Fruit fly (Drosophila melanogaster): ENCODE measurements around the gene Glyp.

Glyp gene

DNA sequence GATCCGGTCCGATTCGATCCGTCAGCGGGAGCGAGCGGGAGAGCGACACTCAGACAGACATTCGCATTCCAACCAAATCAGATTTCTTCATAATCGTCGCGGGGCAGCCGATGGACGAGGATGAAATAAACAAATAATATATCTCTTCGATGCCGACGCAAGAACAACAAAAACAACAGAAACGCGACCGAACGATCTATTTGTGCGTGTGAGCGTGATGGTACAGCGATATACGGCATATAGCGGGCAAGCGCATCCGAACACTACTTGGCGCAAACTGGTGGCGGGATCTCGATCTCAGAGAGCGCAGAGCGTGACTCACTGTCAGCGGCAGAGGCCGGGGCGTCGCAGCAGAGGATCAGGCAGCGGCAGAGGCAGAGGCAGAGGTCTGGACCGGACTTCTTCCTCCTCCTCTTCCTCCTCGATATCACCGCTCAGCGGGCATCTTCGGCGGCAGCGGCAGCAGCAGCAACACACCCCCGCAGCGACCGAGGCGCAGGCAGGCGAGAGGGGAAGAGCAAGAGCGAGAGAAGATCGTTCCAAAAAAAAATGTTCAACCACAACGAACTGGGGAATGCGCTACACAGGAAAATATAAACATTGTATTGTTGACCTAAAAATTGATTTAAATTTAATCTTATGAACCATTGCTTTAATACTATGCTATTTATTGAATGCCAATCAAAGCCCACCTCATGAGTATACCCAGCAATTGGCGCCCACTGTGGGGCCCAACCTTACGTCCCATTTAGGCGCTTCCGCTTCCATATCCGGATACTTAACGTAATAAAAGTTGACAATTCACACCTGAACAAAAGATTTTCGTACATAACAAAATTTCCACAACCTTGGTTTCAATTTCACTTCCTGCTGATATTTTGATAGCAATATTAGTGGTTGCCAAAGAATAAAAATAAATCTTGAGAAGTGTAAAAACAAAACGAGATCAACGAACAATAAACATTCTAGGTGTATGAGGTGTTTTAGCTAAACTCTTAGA lies 30.9 kb downstream of the Glyp start (continued):
- TF ChIP-seq CG3065 (GFP tag; optimal IDR thresholded peaks at IDR 0.05) (peak; percentile 4), CG12659 (GFP tag; optimal IDR thresholded peaks at IDR 0.05) (peak; percentile 66), Sry-δ (GFP tag; optimal IDR thresholded peaks at IDR 0.05) (no peak), HmgZ (tag; optimal IDR thresholded peaks at IDR 0.05) (no peak), Xbp1 (GFP tag; optimal IDR thresholded peaks at IDR 0.05) (peak; percentile 58), Hmx (GFP tag; optimal IDR thresholded peaks at IDR 0.05) (peak; percentile 37), Camta (GFP tag; optimal IDR thresholded peaks at IDR 0.05) (peak; percentile 7), mam (GFP tag; optimal IDR thresholded peaks at IDR 0.05) (peak; percentile 36), Neu2 (GFP tag; optimal IDR thresholded peaks at IDR 0.05; ENCODE audit: borderline replicate concordance) (no peak), Elba2 (GFP tag; optimal IDR thresholded peaks at IDR 0.05) (no peak), trem (tag; optimal IDR thresholded peaks at IDR 0.05) (no peak), ERR (GFP tag; optimal IDR thresholded peaks at IDR 0.05) (no peak), CG8924 (tag; optimal IDR thresholded peaks at IDR 0.05) (peak; percentile 30), Atf6 (GFP tag; IDR thresholded peaks at IDR 0.05) (peak; percentile 41; the same call in 1 of the 2 replicates), CG4820 (GFP tag; optimal IDR thresholded peaks at IDR 0.05) (peak; percentile 15), CG11723 (GFP tag; optimal IDR thresholded peaks at IDR 0.05) (no peak), yki (optimal IDR thresholded peaks at IDR 0.05) (no peak), NC2β (GFP tag; optimal IDR thresholded peaks at IDR 0.05) (no peak), sr (GFP tag; IDR thresholded peaks at IDR 0.05) (peak; percentile 99), emc (GFP tag; optimal IDR thresholded peaks at IDR 0.05) (no peak), tll (GFP tag; optimal IDR thresholded peaks at IDR 0.05) (no peak), CG13624 (GFP tag; optimal IDR thresholded peaks at IDR 0.05) (no peak), Six4 (GFP tag; optimal IDR thresholded peaks at IDR 0.05) (peak; percentile 34), cg (GFP tag; optimal IDR thresholded peaks at IDR 0.05) (peak; percentile 68), jigr1 (GFP tag; IDR thresholded peaks at IDR 0.05) (no peak), HLH3B (GFP tag; IDR thresholded peaks at IDR 0.05) (peak; percentile 39; the same call in 1 of the 2 replicates), Doc2 (GFP tag; IDR thresholded peaks at IDR 0.05) (no peak), GATAe (GFP tag; conservative IDR thresholded peaks at IDR 0.05) (no peak), CG17612 (GFP tag; IDR thresholded peaks at IDR 0.05) (no peak), Mad (GFP tag; optimal IDR thresholded peaks at IDR 0.05) (peak; percentile 16), Kr (GFP tag; optimal IDR thresholded peaks at IDR 0.05) (no peak), CG6272 (GFP tag; IDR thresholded peaks at IDR 0.05) (no peak), CG32532 (GFP tag; IDR thresholded peaks at IDR 0.05) (no peak), HLH4C (GFP tag; IDR thresholded peaks at IDR 0.05; ENCODE audit: partially characterized antibody) (no peak), corto (GFP tag; optimal IDR thresholded peaks at IDR 0.05) (no peak), CG11696 (GFP tag; IDR thresholded peaks at IDR 0.05) (0 out of 2 replicates have a peak, but pooled peaks have one; percentile 20), odd (GFP tag; optimal IDR thresholded peaks at IDR 0.05) (no peak), Poxn (GFP tag; IDR thresholded peaks at IDR 0.05) (no peak), CG30431 (GFP tag; optimal IDR thresholded peaks at IDR 0.05) (peak; percentile 63), Ravus (GFP tag; IDR thresholded peaks at IDR 0.05) (no peak), Usf (GFP tag; optimal IDR thresholded peaks at IDR 0.05) (peak; percentile 45), lilli (GFP tag; optimal IDR thresholded peaks at IDR 0.05) (peak; percentile 48), Dip3 (GFP tag; optimal IDR thresholded peaks at IDR 0.05) (peak; percentile 30), Deaf1 (tag; optimal IDR thresholded peaks at IDR 0.05) (peak; percentile 86), unpg (GFP tag; optimal IDR thresholded peaks at IDR 0.05) (peak; percentile 7), CG4617 (GFP tag; optimal IDR thresholded peaks at IDR 0.05; ENCODE audit: borderline replicate concordance) (no peak), Spps (tag; optimal IDR thresholded peaks at IDR 0.05) (no peak), br (optimal IDR thresholded peaks at IDR 0.05) (no peak), her (GFP tag; optimal IDR thresholded peaks at IDR 0.05) (no peak), CG7839 (tag; optimal IDR thresholded peaks at IDR 0.05) (no peak)
